Comparison of ENCODE assay signal across 1 fruit fly cellular context in the genomic region with DNA sequence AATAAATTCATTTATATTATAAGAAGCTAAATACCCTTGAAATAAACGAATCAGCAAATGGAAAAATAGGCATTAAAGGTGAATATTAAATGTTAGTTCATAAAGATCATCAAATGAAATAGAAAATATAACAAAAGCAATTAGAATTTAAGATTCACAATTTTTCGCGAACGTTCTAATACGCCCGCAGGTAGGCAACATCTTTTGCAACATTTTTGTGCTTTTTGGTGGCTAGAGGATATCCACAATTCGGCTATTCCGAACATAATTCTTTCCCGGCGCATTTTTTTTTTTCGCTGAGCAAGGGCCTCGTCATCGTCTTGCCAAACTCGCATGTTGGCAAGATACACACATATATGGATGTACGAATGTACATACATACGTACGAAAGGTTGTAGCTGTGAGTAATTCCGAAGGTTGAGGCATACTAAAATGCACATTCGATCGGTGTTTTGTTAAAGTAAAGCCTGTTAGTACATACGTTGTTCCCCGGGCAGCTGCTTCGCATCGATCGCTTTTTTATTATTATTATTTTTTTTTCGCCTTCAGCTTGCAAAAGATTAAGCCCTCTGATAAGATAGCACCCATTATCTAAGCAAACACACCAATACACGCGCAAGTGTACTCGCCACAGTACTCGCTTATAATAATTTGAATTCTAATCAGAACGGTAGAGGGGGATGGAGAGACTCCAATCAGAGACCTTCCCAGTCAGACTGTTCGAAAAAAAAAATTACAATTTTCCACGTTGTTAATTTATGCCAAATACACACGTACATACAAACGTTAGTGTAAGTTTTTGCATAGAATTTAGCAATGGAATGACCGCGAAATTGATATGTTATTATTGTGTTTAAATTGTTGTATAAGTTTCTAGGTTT.
TF ChIP-seq lines count a peak whose summit lies in the region.

No protein-coding gene starts in this region.

TF ChIP-seq in whole organism, embryonic, 481 proteins besides CTCF, POLR2A, EP300 and RAD21 (continued from another document and continues in another):
- TF ChIP-seq CG18619 (GFP tag; optimal IDR thresholded peaks at IDR 0.05; lab: Kevin White, UChicago), result peak; percentile 11
- TF ChIP-seq sqz (GFP tag; optimal IDR thresholded peaks at IDR 0.05; lab: Kevin White, UChicago), result no peak
- no peak for TF ChIP-seq CG32772 (GFP tag; IDR thresholded peaks at IDR 0.05; lab: Robert Waterston, UW)
- TF ChIP-seq Dfd (GFP tag; optimal IDR thresholded peaks at IDR 0.05; lab: Kevin White, UChicago), result no peak
- no peak for TF ChIP-seq CG8281 (tag; optimal IDR thresholded peaks at IDR 0.05; lab: Kevin White, UChicago)
- TF ChIP-seq Sry-δ (GFP tag; optimal IDR thresholded peaks at IDR 0.05; lab: Kevin White, UChicago), result no peak
- no peak for TF ChIP-seq CG30431 (GFP tag; optimal IDR thresholded peaks at IDR 0.05; lab: Kevin White, UChicago)
- no peak for TF ChIP-seq CG6683 (GFP tag; optimal IDR thresholded peaks at IDR 0.05; lab: Kevin White, UChicago)
- TF ChIP-seq CG1603 (tag; optimal IDR thresholded peaks at IDR 0.05; lab: Kevin White, UChicago), result no peak
- TF ChIP-seq CG8388 (GFP tag; optimal IDR thresholded peaks at IDR 0.05; lab: Kevin White, UChicago), result no peak
- TF ChIP-seq CG34224 (GFP tag; IDR thresholded peaks at IDR 0.05; lab: Robert Waterston, UW; ENCODE audit: partially characterized antibody), result no peak
- TF ChIP-seq CG18262 (tag; optimal IDR thresholded peaks at IDR 0.05; lab: Kevin White, UChicago), result no peak
- no peak for TF ChIP-seq Fer2 (tag; optimal IDR thresholded peaks at IDR 0.05; lab: Kevin White, UChicago)
- TF ChIP-seq CG12071 (GFP tag; optimal IDR thresholded peaks at IDR 0.05; lab: Kevin White, UChicago), result no peak
- TF ChIP-seq mam (GFP tag; optimal IDR thresholded peaks at IDR 0.05; lab: Kevin White, UChicago), result peak; percentile 58
- TF ChIP-seq CG10431 (GFP tag; optimal IDR thresholded peaks at IDR 0.05; lab: Kevin White, UChicago), result no peak
- peak; percentile 14 for TF ChIP-seq CG12769 (tag; optimal IDR thresholded peaks at IDR 0.05; lab: Kevin White, UChicago)
- TF ChIP-seq CG6272 (GFP tag; IDR thresholded peaks at IDR 0.05; lab: Robert Waterston, UW), result no peak
- TF ChIP-seq dm (GFP tag; optimal IDR thresholded peaks at IDR 0.05; lab: Kevin White, UChicago), result no peak
- TF ChIP-seq shn (GFP tag; optimal IDR thresholded peaks at IDR 0.05; lab: Kevin White, UChicago), result no peak
- TF ChIP-seq CG11093 (GFP tag; IDR thresholded peaks at IDR 0.05; lab: Robert Waterston, UW), result no peak
- no peak for TF ChIP-seq CG11696 (GFP tag; IDR thresholded peaks at IDR 0.05; lab: Robert Waterston, UW)
- TF ChIP-seq CG15479 (GFP tag; optimal IDR thresholded peaks at IDR 0.05; lab: Kevin White, UChicago), result no peak
- peak; percentile 52 for TF ChIP-seq CG10274 (GFP tag; optimal IDR thresholded peaks at IDR 0.05; lab: Kevin White, UChicago)
- TF ChIP-seq row (GFP tag; IDR thresholded peaks at IDR 0.05; lab: Robert Waterston, UW), result peak; percentile 66
- 0 out of 2 replicates have a peak, but pooled peaks have one; percentile 23 for TF ChIP-seq CG3847 (GFP tag; IDR thresholded peaks at IDR 0.05; lab: Robert Waterston, UW)
- TF ChIP-seq lola (GFP tag; optimal IDR thresholded peaks at IDR 0.05; lab: Kevin White, UChicago), result no peak
- TF ChIP-seq Atf6 (GFP tag; IDR thresholded peaks at IDR 0.05; lab: Robert Waterston, UW), result 0 out of 2 replicates have a peak, but pooled peaks have one; percentile 25
- TF ChIP-seq CG32767 (GFP tag; IDR thresholded peaks at IDR 0.05; lab: Robert Waterston, UW), result no peak
- peak; percentile 14 for TF ChIP-seq CG15514 (GFP tag; optimal IDR thresholded peaks at IDR 0.05; lab: Kevin White, UChicago)
- no peak for TF ChIP-seq scrt (GFP tag; optimal IDR thresholded peaks at IDR 0.05; lab: Kevin White, UChicago)
- TF ChIP-seq fu2 (GFP tag; optimal IDR thresholded peaks at IDR 0.05; lab: Kevin White, UChicago), result peak; percentile 4
- TF ChIP-seq D19B (GFP tag; optimal IDR thresholded peaks at IDR 0.05; lab: Kevin White, UChicago), result peak; percentile 69
- TF ChIP-seq CG6175 (GFP tag; IDR thresholded peaks at IDR 0.05; lab: Robert Waterston, UW), result no peak
- no peak for TF ChIP-seq CG3065 (GFP tag; optimal IDR thresholded peaks at IDR 0.05; lab: Kevin White, UChicago)
- TF ChIP-seq chif (GFP tag; optimal IDR thresholded peaks at IDR 0.05; lab: Kevin White, UChicago), result no peak
- TF ChIP-seq Dref (GFP tag; IDR thresholded peaks at IDR 0.05; lab: Robert Waterston, UW), result no peak
- TF ChIP-seq Chrac-16 (GFP tag; optimal IDR thresholded peaks at IDR 0.05; lab: Kevin White, UChicago), result peak; percentile 14
- TF ChIP-seq ato (GFP tag; IDR thresholded peaks at IDR 0.05; lab: Robert Waterston, UW; ENCODE audit: partially characterized antibody), result no peak
- no peak for TF ChIP-seq Vsx1 (GFP tag; optimal IDR thresholded peaks at IDR 0.05; lab: Kevin White, UChicago)
- TF ChIP-seq CoRest (tag; optimal IDR thresholded peaks at IDR 0.05; lab: Kevin White, UChicago), result peak; percentile 17
- no peak for TF ChIP-seq CG1792 (GFP tag; optimal IDR thresholded peaks at IDR 0.05; lab: Kevin White, UChicago)
- TF ChIP-seq nerfin-1 (tag; optimal IDR thresholded peaks at IDR 0.05; lab: Kevin White, UChicago), result no peak
- peak; percentile 15 for TF ChIP-seq Hmx (GFP tag; optimal IDR thresholded peaks at IDR 0.05; lab: Kevin White, UChicago)
- no peak for TF ChIP-seq CG10267 (tag; optimal IDR thresholded peaks at IDR 0.05; lab: Kevin White, UChicago)
- TF ChIP-seq Stat92E (GFP tag; optimal IDR thresholded peaks at IDR 0.05; lab: Kevin White, UChicago), result no peak
- 0 out of 2 replicates have a peak, but pooled peaks have one; percentile 19 for TF ChIP-seq esg (GFP tag; conservative IDR thresholded peaks at IDR 0.05; lab: Robert Waterston, UW)
- TF ChIP-seq CG10565 (GFP tag; optimal IDR thresholded peaks at IDR 0.05; lab: Kevin White, UChicago), result no peak
- peak; percentile 52 for TF ChIP-seq CG11504 (tag; optimal IDR thresholded peaks at IDR 0.05; lab: Kevin White, UChicago)
- TF ChIP-seq CG14014 (GFP tag; IDR thresholded peaks at IDR 0.05; lab: Robert Waterston, UW), result peak; percentile 45; the same call in 1 of the 2 replicates
- TF ChIP-seq NK7.1 (GFP tag; optimal IDR thresholded peaks at IDR 0.05; lab: Kevin White, UChicago), result no peak
- TF ChIP-seq CG18599 (GFP tag; optimal IDR thresholded peaks at IDR 0.05; lab: Kevin White, UChicago), result peak; percentile 49
- no peak for TF ChIP-seq CG31224 (GFP tag; IDR thresholded peaks at IDR 0.05; lab: Robert Waterston, UW)
- peak; percentile 47 for TF ChIP-seq gem (tag; optimal IDR thresholded peaks at IDR 0.05; lab: Kevin White, UChicago)
- TF ChIP-seq sob (GFP tag; IDR thresholded peaks at IDR 0.05; lab: Robert Waterston, UW), result 0 out of 2 replicates have a peak, but pooled peaks have one; percentile 31
- no peak for TF ChIP-seq CG2202 (tag; optimal IDR thresholded peaks at IDR 0.05; lab: Kevin White, UChicago)
- TF ChIP-seq CG16779 (GFP tag; IDR thresholded peaks at IDR 0.05; lab: Robert Waterston, UW), result no peak
- no peak for TF ChIP-seq CG7271 (tag; optimal IDR thresholded peaks at IDR 0.05; lab: Kevin White, UChicago)
- no peak for TF ChIP-seq C15 (GFP tag; IDR thresholded peaks at IDR 0.05; lab: Robert Waterston, UW)
- TF ChIP-seq gcm (GFP tag; optimal IDR thresholded peaks at IDR 0.05; lab: Kevin White, UChicago), result no peak
- TF ChIP-seq tio (GFP tag; optimal IDR thresholded peaks at IDR 0.05; lab: Kevin White, UChicago), result no peak
- TF ChIP-seq lbe (GFP tag; optimal IDR thresholded peaks at IDR 0.05; lab: Kevin White, UChicago), result peak; percentile 30
- TF ChIP-seq Dip2 (GFP tag; IDR thresholded peaks at IDR 0.05; lab: Robert Waterston, UW), result no peak
- no peak for TF ChIP-seq CG31441 (GFP tag; IDR thresholded peaks at IDR 0.05; lab: Robert Waterston, UW)
- no peak for TF ChIP-seq fd64A (GFP tag; optimal IDR thresholded peaks at IDR 0.05; lab: Kevin White, UChicago)
- TF ChIP-seq CG3726 (GFP tag; IDR thresholded peaks at IDR 0.05; lab: Robert Waterston, UW), result no peak
- peak; percentile 31 for TF ChIP-seq BtbVII (GFP tag; optimal IDR thresholded peaks at IDR 0.05; lab: Kevin White, UChicago)
- peak; percentile 21 for TF ChIP-seq Xbp1 (GFP tag; optimal IDR thresholded peaks at IDR 0.05; lab: Kevin White, UChicago)
- no peak for TF ChIP-seq amos (GFP tag; IDR thresholded peaks at IDR 0.05; lab: Robert Waterston, UW; ENCODE audit: partially characterized antibody)
- no peak for TF ChIP-seq CG17361 (GFP tag; IDR thresholded peaks at IDR 0.05; lab: Robert Waterston, UW)
- TF ChIP-seq Ssrp (tag; optimal IDR thresholded peaks at IDR 0.05; lab: Kevin White, UChicago), result no peak
- TF ChIP-seq stc (GFP tag; IDR thresholded peaks at IDR 0.05; lab: Robert Waterston, UW), result 0 out of 2 replicates have a peak, but pooled peaks have one; percentile 11
- TF ChIP-seq gce (GFP tag; IDR thresholded peaks at IDR 0.05; lab: Robert Waterston, UW), result no peak
- TF ChIP-seq CG8765 (GFP tag; IDR thresholded peaks at IDR 0.05; lab: Robert Waterston, UW), result no peak
- no peak for TF ChIP-seq CG4328 (GFP tag; optimal IDR thresholded peaks at IDR 0.05; lab: Kevin White, UChicago)
- no peak for TF ChIP-seq cad (GFP tag; optimal IDR thresholded peaks at IDR 0.05; lab: Kevin White, UChicago)
- no peak for TF ChIP-seq CG34422 (GFP tag; IDR thresholded peaks at IDR 0.05; lab: Robert Waterston, UW)
- TF ChIP-seq CG4617 (GFP tag; optimal IDR thresholded peaks at IDR 0.05; lab: Kevin White, UChicago; ENCODE audit: borderline replicate concordance), result no peak
- TF ChIP-seq CG18011 (GFP tag; optimal IDR thresholded peaks at IDR 0.05; lab: Kevin White, UChicago), result no peak
- TF ChIP-seq MESR4 (GFP tag; optimal IDR thresholded peaks at IDR 0.05; lab: Kevin White, UChicago), result no peak
- no peak for TF ChIP-seq CG34376 (GFP tag; optimal IDR thresholded peaks at IDR 0.05; lab: Kevin White, UChicago)
- no peak for TF ChIP-seq sd (tag; optimal IDR thresholded peaks at IDR 0.05; lab: Kevin White, UChicago)
- TF ChIP-seq CG1024 (GFP tag; IDR thresholded peaks at IDR 0.05; lab: Robert Waterston, UW), result no peak
- no peak for TF ChIP-seq CG8924 (tag; optimal IDR thresholded peaks at IDR 0.05; lab: Kevin White, UChicago)
- TF ChIP-seq CHES-1-like (GFP tag; optimal IDR thresholded peaks at IDR 0.05; lab: Kevin White, UChicago), result no peak
- TF ChIP-seq CG14441 (GFP tag; IDR thresholded peaks at IDR 0.05; lab: Robert Waterston, UW), result no peak
- TF ChIP-seq Hmr (GFP tag; optimal IDR thresholded peaks at IDR 0.05; lab: Kevin White, UChicago), result peak; percentile 50
- TF ChIP-seq pfk (GFP tag; optimal IDR thresholded peaks at IDR 0.05; lab: Kevin White, UChicago), result no peak
- TF ChIP-seq CG17385 (GFP tag; optimal IDR thresholded peaks at IDR 0.05; lab: Kevin White, UChicago), result no peak
- TF ChIP-seq wek (GFP tag; optimal IDR thresholded peaks at IDR 0.05; lab: Kevin White, UChicago), result no peak
- no peak for TF ChIP-seq CG14860 (GFP tag; IDR thresholded peaks at IDR 0.05; lab: Robert Waterston, UW; ENCODE audit: partially characterized antibody)
- TF ChIP-seq CG5953 (GFP tag; IDR thresholded peaks at IDR 0.05; lab: Robert Waterston, UW), result no peak
- TF ChIP-seq bsh (GFP tag; optimal IDR thresholded peaks at IDR 0.05; lab: Kevin White, UChicago), result no peak
- 0 out of 3 replicates have a peak, but pooled peaks have one; percentile 17 for TF ChIP-seq CG11695 (GFP tag; IDR thresholded peaks at IDR 0.05; lab: Robert Waterston, UW)
- no peak for TF ChIP-seq Gug (GFP tag; IDR thresholded peaks at IDR 0.05; lab: Robert Waterston, UW)
- TF ChIP-seq Awh (GFP tag; IDR thresholded peaks at IDR 0.05; lab: Robert Waterston, UW), result no peak
- no peak for TF ChIP-seq dimm (GFP tag; IDR thresholded peaks at IDR 0.05; lab: Robert Waterston, UW)
- no peak for TF ChIP-seq CG30020 (tag; optimal IDR thresholded peaks at IDR 0.05; lab: Kevin White, UChicago)
- TF ChIP-seq pan (optimal IDR thresholded peaks at IDR 0.05; lab: Kevin White, UChicago), result no peak
- TF ChIP-seq pan (GFP tag; optimal IDR thresholded peaks at IDR 0.05 in 1 of 2, IDR thresholded peaks at IDR 0.05 in 1 of 2), result peak in 1 of 2 experiments; percentile 35
- no peak for TF ChIP-seq aop (GFP tag; IDR thresholded peaks at IDR 0.05; lab: Robert Waterston, UW)
- no peak for TF ChIP-seq CG1647 (GFP tag; optimal IDR thresholded peaks at IDR 0.05; lab: Kevin White, UChicago)
- 0 out of 2 replicates have a peak, but pooled peaks have one; percentile 13 for TF ChIP-seq vvl (GFP tag; IDR thresholded peaks at IDR 0.05; lab: Robert Waterston, UW)
- TF ChIP-seq CG2129 (GFP tag; IDR thresholded peaks at IDR 0.05; lab: Robert Waterston, UW; ENCODE audit: partially characterized antibody), result no peak
- TF ChIP-seq caup (GFP tag; optimal IDR thresholded peaks at IDR 0.05; lab: Kevin White, UChicago; ENCODE audit: severe bottlenecking), result peak; percentile 2
- TF ChIP-seq Taf1 (GFP tag; IDR thresholded peaks at IDR 0.05; lab: Robert Waterston, UW), result no peak
- TF ChIP-seq run (tag; optimal IDR thresholded peaks at IDR 0.05; lab: Kevin White, UChicago), result no peak
- TF ChIP-seq Pdp1 (GFP tag; optimal IDR thresholded peaks at IDR 0.05; lab: Kevin White, UChicago), result no peak
- no peak for TF ChIP-seq Kr (GFP tag; optimal IDR thresholded peaks at IDR 0.05; lab: Kevin White, UChicago)
- TF ChIP-seq br (optimal IDR thresholded peaks at IDR 0.05; lab: Kevin White, UChicago), result no peak
- no peak for TF ChIP-seq pros (GFP tag; optimal IDR thresholded peaks at IDR 0.05; lab: Kevin White, UChicago)
- no peak for TF ChIP-seq ac (GFP tag; optimal IDR thresholded peaks at IDR 0.05; lab: Kevin White, UChicago)
- peak; percentile 15 for TF ChIP-seq CG9817 (tag; optimal IDR thresholded peaks at IDR 0.05; lab: Kevin White, UChicago)
- TF ChIP-seq Sin3A (optimal IDR thresholded peaks at IDR 0.05; lab: Kevin White, UChicago), result no peak
- peak; percentile 6 for TF ChIP-seq CG12659 (GFP tag; optimal IDR thresholded peaks at IDR 0.05; lab: Kevin White, UChicago)
- peak; percentile 38 for TF ChIP-seq zfh2 (GFP tag; optimal IDR thresholded peaks at IDR 0.05; lab: Kevin White, UChicago)
- TF ChIP-seq croc (GFP tag; conservative IDR thresholded peaks at IDR 0.05; lab: Robert Waterston, UW), result no peak
- no peak for TF ChIP-seq CG7963 (GFP tag; IDR thresholded peaks at IDR 0.05; lab: Robert Waterston, UW; ENCODE audit: partially characterized antibody)
- no peak for TF ChIP-seq dan (GFP tag; IDR thresholded peaks at IDR 0.05; lab: Robert Waterston, UW)
- peak; percentile 23 for TF ChIP-seq cwo (GFP tag; optimal IDR thresholded peaks at IDR 0.05; lab: Kevin White, UChicago)
- no peak for TF ChIP-seq sim (GFP tag; IDR thresholded peaks at IDR 0.05; lab: Robert Waterston, UW)
- TF ChIP-seq Max (GFP tag; optimal IDR thresholded peaks at IDR 0.05; lab: Kevin White, UChicago), result no peak
- TF ChIP-seq hbn (GFP tag; IDR thresholded peaks at IDR 0.05; lab: Robert Waterston, UW; ENCODE audit: partially characterized antibody), result no peak
- no peak for TF ChIP-seq CG6654 (GFP tag; optimal IDR thresholded peaks at IDR 0.05; lab: Kevin White, UChicago)
